Fruit fly (Drosophila melanogaster) whole organism, embryonic: Measurements from ENCODE around the gene E2f1.

Source experiments
- CG10267 ChIP-seq: fragments of 200-800 bp; sonication (Bioruptor generic); optimal IDR thresholded peaks from 2 replicates; lab custom pipeline; 2018; ENCODE audit warnings: missing biosample characterization, mild to moderate bottlenecking, missing genetic modification characterization, moderate library complexity
- CG10462 ChIP-seq: fragments of 200-800 bp; sonication (Bioruptor generic); optimal IDR thresholded peaks from 2 replicates; lab custom pipeline; 2016; ENCODE audit warnings: missing biosample characterization, missing genetic modification characterization
- CG12155 ChIP-seq: fragments of 200-800 bp; sonication (Bioruptor generic); optimal IDR thresholded peaks from 3 replicates; lab custom pipeline; 2016; ENCODE audit warnings: missing biosample characterization, missing genetic modification characterization
- CG12769 ChIP-seq: fragments of 200-800 bp; sonication (Bioruptor generic); optimal IDR thresholded peaks from 2 replicates; lab custom pipeline; 2019; ENCODE audit warnings: missing biosample characterization, mild to moderate bottlenecking, missing genetic modification characterization, moderate library complexity
- CG13894 ChIP-seq: fragments of 200-800 bp; sonication (Bioruptor generic); optimal IDR thresholded peaks from 3 replicates; lab custom pipeline; 2018; ENCODE audit warnings: missing biosample characterization, mild to moderate bottlenecking, missing genetic modification characterization, moderate library complexity
- CG14710 ChIP-seq: fragments of 200-800 bp; sonication (Bioruptor generic); optimal IDR thresholded peaks from 3 replicates; lab custom pipeline; 2019; ENCODE audit warnings: missing biosample characterization, mild to moderate bottlenecking, missing genetic modification characterization, moderate library complexity
- CG17328 ChIP-seq: fragments of 200-800 bp; sonication (Bioruptor generic); IDR thresholded peaks from 2 replicates; pipeline ENCODE4 v1.3.6; 2022; ENCODE audit warnings: missing biosample characterization, missing genetic modification characterization
- CG17361 ChIP-seq: fragments of 200-800 bp; sonication (Bioruptor generic); IDR thresholded peaks from 3 replicates; pipeline ENCODE4 v1.3.6; 2022; ENCODE audit warnings: missing biosample characterization, missing genetic modification characterization
- CG17802 ChIP-seq: fragments of 200-800 bp; sonication (Bioruptor generic); optimal IDR thresholded peaks from 2 replicates; lab custom pipeline; 2018; ENCODE audit warnings: missing biosample characterization, mild to moderate bottlenecking, missing genetic modification characterization, moderate library complexity
- CG18764 ChIP-seq: fragments of 200-800 bp; sonication (Bioruptor generic); optimal IDR thresholded peaks from 3 replicates; lab custom pipeline; 2016; ENCODE audit warnings: missing biosample characterization, missing genetic modification characterization
- CG3838 ChIP-seq: fragments of 200-800 bp; sonication (Bioruptor generic); optimal IDR thresholded peaks from 3 replicates; lab custom pipeline; 2016; ENCODE audit warnings: missing biosample characterization, missing genetic modification characterization
- CG3847 ChIP-seq: fragments of 200-800 bp; sonication (Bioruptor generic); IDR thresholded peaks from 2 replicates; pipeline ENCODE4 v1.3.6; 2022; ENCODE audit warnings: missing biosample characterization, missing genetic modification characterization
- CG4404 ChIP-seq: fragments of 200-800 bp; sonication (Bioruptor generic); IDR thresholded peaks from 2 replicates; pipeline ENCODE4 v1.3.6; 2022; ENCODE audit warnings: missing biosample characterization, missing genetic modification characterization
- CG5245 ChIP-seq: fragments of 200-800 bp; sonication (Bioruptor generic); optimal IDR thresholded peaks from 3 replicates; lab custom pipeline; 2016; ENCODE audit warnings: missing biosample characterization, missing genetic modification characterization
- CG6272 ChIP-seq: fragments of 200-800 bp; sonication (Bioruptor generic); IDR thresholded peaks from 2 replicates; pipeline ENCODE4 v1.3.6; 2022; ENCODE audit warnings: missing biosample characterization, missing genetic modification characterization
- D19A ChIP-seq: fragments of 200-800 bp; optimal IDR thresholded peaks from 3 replicates; lab custom pipeline; 2019; ENCODE audit warnings: missing biosample characterization, mild to moderate bottlenecking, missing genetic modification characterization, moderate library complexity
- Dek ChIP-seq: fragments of 200-800 bp; sonication (Bioruptor generic); optimal IDR thresholded peaks from 3 replicates; lab custom pipeline; 2019; ENCODE audit warnings: missing biosample characterization, mild to moderate bottlenecking, missing genetic modification characterization, moderate library complexity
- Eip74EF ChIP-seq, 2 experiments: fragments of 200-800 bp in 1 of 2; fragments of >200 bp in 1 of 2; sonication (Bioruptor generic) in 1 of 2; optimal IDR thresholded peaks; 2 replicates each; lab custom pipeline; 2017 to 2019; ENCODE audit warnings: missing biosample characterization in 2 of 2, missing genetic modification characterization in 2 of 2, mild to moderate bottlenecking in 1 of 2, moderate library complexity in 1 of 2
- Fer1 ChIP-seq: fragments of 200-800 bp; sonication (Bioruptor generic); optimal IDR thresholded peaks from 2 replicates; lab custom pipeline; 2017; ENCODE audit warnings: missing biosample characterization, mild to moderate bottlenecking, missing genetic modification characterization
- Fer3 ChIP-seq: fragments of 200-800 bp; sonication (Bioruptor generic); optimal IDR thresholded peaks from 2 replicates; lab custom pipeline; 2018; ENCODE audit warnings: missing biosample characterization, mild to moderate bottlenecking, missing genetic modification characterization, moderate library complexity
- HmgZ ChIP-seq: fragments of 200-800 bp; sonication (Bioruptor generic); optimal IDR thresholded peaks from 2 replicates; lab custom pipeline; 2018; ENCODE audit warnings: missing biosample characterization, mild to moderate bottlenecking, missing genetic modification characterization
- Kr ChIP-seq: fragments of 200-800 bp; sonication (Bioruptor generic); optimal IDR thresholded peaks from 2 replicates; lab custom pipeline; 2017; ENCODE audit warnings: missing biosample characterization, mild to moderate bottlenecking, missing genetic modification characterization
- MESR4 ChIP-seq: fragments of 200-800 bp; sonication (Bioruptor generic); optimal IDR thresholded peaks from 2 replicates; lab custom pipeline; 2018; ENCODE audit warnings: missing biosample characterization, mild to moderate bottlenecking, missing genetic modification characterization, moderate library complexity
- Med ChIP-seq: fragments of 200-800 bp; sonication (Bioruptor generic); peaks from one replicate; lab custom pipeline; 2016; ENCODE audit warnings: missing biosample characterization, missing genetic modification characterization, mild to moderate bottlenecking, inconsistent platforms, moderate library complexity
- Meics ChIP-seq: fragments of 200-800 bp; sonication (Bioruptor generic); optimal IDR thresholded peaks from 2 replicates; lab custom pipeline; 2017; ENCODE audit warnings: missing biosample characterization, mild to moderate bottlenecking, missing genetic modification characterization
- Nf-YA ChIP-seq: fragments of 200-800 bp; sonication (Bioruptor generic); IDR thresholded peaks from 2 replicates; pipeline ENCODE4 v1.3.6; 2022; ENCODE audit warnings: missing biosample characterization, missing genetic modification characterization
- Scr ChIP-seq: fragments of 200-800 bp; sonication (Bioruptor generic); IDR thresholded peaks from 2 replicates; pipeline ENCODE4 v1.3.6; 2022; ENCODE audit warnings: missing biosample characterization, missing genetic modification characterization; ENCODE audit not compliant: partially characterized antibody
- Sry-β ChIP-seq: fragments of 200-800 bp; sonication (Bioruptor generic); optimal IDR thresholded peaks from 2 replicates; lab custom pipeline; 2018; ENCODE audit warnings: missing biosample characterization, mild to moderate bottlenecking, missing genetic modification characterization, moderate library complexity
- abd-A ChIP-seq: fragments of 200-800 bp; sonication (Bioruptor generic); optimal IDR thresholded peaks from 3 replicates; lab custom pipeline; 2019; ENCODE audit warnings: missing biosample characterization, mild to moderate bottlenecking, missing genetic modification characterization, moderate library complexity
- ap ChIP-seq: fragments of 200-800 bp; sonication (Bioruptor generic); IDR thresholded peaks from 2 replicates; pipeline ENCODE4 v1.3.6; 2022; ENCODE audit warnings: missing biosample characterization, missing genetic modification characterization
- bcd ChIP-seq: fragments of 200-800 bp; sonication (Bioruptor generic); optimal IDR thresholded peaks from 2 replicates; lab custom pipeline; 2017; ENCODE audit warnings: missing biosample characterization, mild to moderate bottlenecking, missing genetic modification characterization
- cg ChIP-seq: fragments of 200-800 bp; sonication (Bioruptor generic); optimal IDR thresholded peaks from 3 replicates; lab custom pipeline; 2019; ENCODE audit warnings: missing biosample characterization, mild to moderate bottlenecking, missing genetic modification characterization, moderate library complexity
- chinmo ChIP-seq: fragments of 200-800 bp; sonication (Bioruptor generic); IDR thresholded peaks from 4 replicates; pipeline ENCODE4 v1.3.6; 2022; ENCODE audit warnings: missing biosample characterization, missing genetic modification characterization; ENCODE audit not compliant: partially characterized antibody
- corto ChIP-seq: fragments of 200-800 bp; sonication (Bioruptor generic); optimal IDR thresholded peaks from 2 replicates; lab custom pipeline; 2016; ENCODE audit warnings: missing biosample characterization, mild to moderate bottlenecking, missing genetic modification characterization, moderate library complexity
- dysf ChIP-seq: fragments of 200-800 bp; sonication (Bioruptor generic); IDR thresholded peaks from 3 replicates; pipeline ENCODE4 v1.3.6; 2022; ENCODE audit warnings: missing biosample characterization, missing genetic modification characterization
- ftz-f1 ChIP-seq: fragments of 200-800 bp; sonication (Bioruptor generic); optimal IDR thresholded peaks from 2 replicates; lab custom pipeline; 2016; ENCODE audit warnings: missing biosample characterization, missing genetic modification characterization
- gsb-n ChIP-seq: fragments of 200-800 bp; sonication (Bioruptor generic); optimal IDR thresholded peaks from 3 replicates; lab custom pipeline; 2018; ENCODE audit warnings: missing biosample characterization, mild to moderate bottlenecking, missing genetic modification characterization
- kay ChIP-seq: fragments of 200-800 bp; sonication (Bioruptor generic); optimal IDR thresholded peaks from 2 replicates; lab custom pipeline; 2016; ENCODE audit warnings: missing biosample characterization, missing genetic modification characterization
- knrl ChIP-seq: fragments of 200-800 bp; sonication (Bioruptor generic); IDR thresholded peaks from 3 replicates; pipeline ENCODE4 v1.3.6; 2022; ENCODE audit warnings: missing biosample characterization, missing genetic modification characterization; ENCODE audit not compliant: partially characterized antibody
- mld ChIP-seq: fragments of 200-800 bp; sonication (Bioruptor generic); IDR thresholded peaks from 3 replicates; pipeline ENCODE4 v1.3.6; 2022; ENCODE audit warnings: missing biosample characterization, missing genetic modification characterization; ENCODE audit not compliant: partially characterized antibody
- nmo ChIP-seq: fragments of 200-800 bp; sonication (Bioruptor generic); optimal IDR thresholded peaks from 2 replicates; lab custom pipeline; 2018; ENCODE audit warnings: missing biosample characterization, mild to moderate bottlenecking, missing genetic modification characterization, moderate library complexity
- pita ChIP-seq: fragments of 200-800 bp; sonication (Bioruptor generic); optimal IDR thresholded peaks from 2 replicates; lab custom pipeline; 2017; ENCODE audit warnings: missing biosample characterization, mild to moderate bottlenecking, missing genetic modification characterization
- scrt ChIP-seq: fragments of 200-800 bp; sonication (Bioruptor generic); optimal IDR thresholded peaks from 2 replicates; lab custom pipeline; 2018; ENCODE audit warnings: missing biosample characterization, mild to moderate bottlenecking, missing genetic modification characterization, moderate library complexity
- sd ChIP-seq: fragments of 200-800 bp; sonication (Bioruptor generic); optimal IDR thresholded peaks from 3 replicates; lab custom pipeline; 2018; ENCODE audit warnings: missing biosample characterization, mild to moderate bottlenecking, missing genetic modification characterization, moderate library complexity
- vvl ChIP-seq: fragments of 200-800 bp; sonication (Bioruptor generic); IDR thresholded peaks from 2 replicates; pipeline ENCODE4 v1.3.6; 2022; ENCODE audit warnings: missing biosample characterization, missing genetic modification characterization
- zen2 ChIP-seq: fragments of 200-800 bp; sonication (Bioruptor generic); IDR thresholded peaks from 3 replicates; pipeline ENCODE4 v1.3.6; 2022; ENCODE audit warnings: missing biosample characterization, missing genetic modification characterization; ENCODE audit not compliant: partially characterized antibody
- zf30C ChIP-seq: fragments of 200-800 bp; sonication (Bioruptor generic); optimal IDR thresholded peaks from 3 replicates; lab custom pipeline; 2018; ENCODE audit warnings: missing biosample characterization, mild to moderate bottlenecking, missing genetic modification characterization

E2f1 gene

DNA sequence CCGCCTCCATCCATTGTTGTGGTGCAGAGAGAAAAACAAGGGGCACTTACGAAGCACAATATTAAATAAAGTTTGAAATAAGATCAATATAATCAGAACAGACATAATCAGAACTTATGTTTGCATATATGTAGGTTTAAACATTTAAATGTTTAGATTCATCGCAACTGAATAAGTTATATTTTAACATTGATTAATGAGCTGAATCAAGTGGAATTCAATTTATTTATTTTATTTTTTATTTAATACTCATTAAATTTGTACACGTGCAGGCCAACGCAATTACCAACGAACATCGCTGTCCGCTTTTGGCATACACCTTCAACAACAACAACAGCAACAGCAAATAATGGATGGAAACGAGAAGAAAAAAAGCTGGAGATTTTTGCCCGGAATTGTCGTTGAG lies 38.2 kb upstream of the E2f1 start (continued):
- TF ChIP-seq CG17361 (GFP tag; lab: Robert Waterston, UW): peak; percentile 49; the same call in 1 of the 3 replicates
- TF ChIP-seq Fer1: peak; percentile 18
- TF ChIP-seq Fer3 (tag; lab: Kevin White, UChicago): peak; percentile 25
- no peak for TF ChIP-seq zen2 (GFP tag; lab: Robert Waterston, UW)
- TF ChIP-seq Meics (GFP tag; lab: Kevin White, UChicago): peak; percentile 23

DNA sequence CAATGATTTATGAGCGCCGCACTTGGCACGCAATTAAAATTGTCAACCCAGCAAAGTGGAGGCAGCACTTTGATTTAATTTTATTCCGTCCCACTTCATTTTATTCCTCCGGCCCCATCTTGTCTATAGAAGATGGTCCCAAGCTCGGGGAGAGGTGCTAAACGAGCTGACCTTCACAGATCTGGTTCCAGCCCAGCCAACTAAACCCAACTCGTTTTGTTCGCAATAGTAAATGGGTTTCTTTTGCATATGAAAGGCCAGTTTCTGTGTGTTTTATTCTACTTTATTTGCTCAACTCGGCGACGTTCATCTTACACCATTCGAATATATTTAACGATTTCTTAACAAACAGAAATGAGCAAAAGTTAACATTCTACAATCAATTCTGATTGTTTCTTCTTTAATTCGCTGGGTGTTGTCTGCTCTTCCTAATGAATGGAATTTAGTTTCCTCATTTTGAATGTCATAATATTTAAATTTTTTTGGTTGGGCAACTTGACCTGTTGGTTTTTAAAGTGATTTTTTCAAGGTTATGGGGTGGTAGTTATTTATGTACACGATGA lies 32.5 kb upstream of the E2f1 start:
- TF ChIP-seq Nf-YA (GFP tag; lab: Robert Waterston, UW) (no peak), CG13894 (peak; percentile 34), pita (GFP tag; lab: Kevin White, UChicago) (no peak), cg (GFP tag; lab: Kevin White, UChicago) (no peak), scrt (GFP tag; lab: Kevin White, UChicago) (no peak), Eip74EF (GFP tag; optimal IDR thresholded peaks at IDR 0.05; lab: Kevin White, UChicago) (peak in 1 of 2 experiments; percentile 10), sd (tag; lab: Kevin White, UChicago) (peak; percentile 74), Med (GFP tag; lab: Kevin White, UChicago) (no peak), HmgZ (tag; lab: Kevin White, UChicago) (no peak), gsb-n (tag; lab: Kevin White, UChicago) (no peak), dysf (GFP tag; lab: Robert Waterston, UW) (no peak), vvl (GFP tag; lab: Robert Waterston, UW) (0 out of 2 replicates have a peak, but pooled peaks have one; percentile 27), bcd (no peak), chinmo (GFP tag; lab: Robert Waterston, UW) (peak; percentile 86; the same call in 2 of the 4 replicates), ftz-f1 (GFP tag; lab: Kevin White, UChicago) (peak; percentile 23), MESR4 (GFP tag; lab: Kevin White, UChicago) (no peak), abd-A (peak; percentile 88), CG12769 (tag; lab: Kevin White, UChicago) (peak; percentile 65)

DNA sequence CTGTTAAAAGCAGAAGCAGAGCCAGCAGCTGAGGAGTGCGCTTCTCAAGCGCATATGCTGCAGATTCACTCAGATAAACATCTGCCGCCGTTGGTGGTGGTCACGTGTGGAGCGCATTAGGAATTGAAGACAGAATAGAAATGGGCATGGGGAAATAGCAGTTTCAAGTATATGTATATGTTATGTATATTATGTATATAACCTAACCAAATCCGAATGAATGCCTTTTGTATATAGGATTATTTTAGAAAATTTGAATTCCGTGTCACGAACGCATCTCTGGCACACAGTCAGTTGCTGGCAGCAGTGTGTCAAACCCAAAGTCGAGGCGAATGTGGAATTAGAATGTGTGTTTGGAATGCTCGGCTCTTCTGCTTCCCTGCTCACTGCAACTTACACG lies 30.4 kb upstream of the E2f1 start:
- TF ChIP-seq D19A (no peak), Dek (tag; lab: Kevin White, UChicago) (no peak), knrl (GFP tag; lab: Robert Waterston, UW) (no peak), CG5245 (GFP tag; lab: Kevin White, UChicago) (no peak), kay (GFP tag; lab: Kevin White, UChicago) (no peak), CG3847 (GFP tag; lab: Robert Waterston, UW) (no peak), CG17328 (GFP tag; lab: Robert Waterston, UW) (no peak), CG18764 (GFP tag; lab: Kevin White, UChicago) (no peak), CG14710 (tag; lab: Kevin White, UChicago) (no peak), mld (GFP tag; lab: Robert Waterston, UW) (no peak), bcd (no peak), CG4404 (GFP tag; lab: Robert Waterston, UW) (no peak), CG12155 (no peak), ap (GFP tag; lab: Robert Waterston, UW) (no peak), zf30C (GFP tag; lab: Kevin White, UChicago) (no peak), CG3838 (GFP tag; lab: Kevin White, UChicago) (no peak), CG10267 (tag; lab: Kevin White, UChicago) (no peak), Kr (GFP tag; lab: Kevin White, UChicago) (no peak), corto (GFP tag; lab: Kevin White, UChicago) (no peak), CG10462 (GFP tag; lab: Kevin White, UChicago) (no peak), nmo (GFP tag; lab: Kevin White, UChicago) (no peak), CG17802 (tag; lab: Kevin White, UChicago) (no peak), Sry-β (peak; percentile 32), CG6272 (GFP tag; lab: Robert Waterston, UW) (no peak), Scr (GFP tag; lab: Robert Waterston, UW) (peak; percentile 24; the same call in 1 of the 2 replicates)
